Fruit fly (Drosophila melanogaster): ENCODE measurements around the gene fusl.

Gene fusl

dm6 chr2L:5291869-5292642, 45.8 kb downstream of the fusl start:
- TF ChIP-seq noc (tag; optimal IDR thresholded peaks at IDR 0.05) = no peak

- no peak for TF ChIP-seq noc (tag; optimal IDR thresholded peaks at IDR 0.05)
Observed at dm6 chr2L:5291195-5291594, 46.7 kb downstream of the fusl start.

- no peak for TF ChIP-seq noc (tag; optimal IDR thresholded peaks at IDR 0.05)
Observed at dm6 chr2L:5290530-5290929, 47.3 kb downstream of the fusl start.

- TF ChIP-seq noc (tag; optimal IDR thresholded peaks at IDR 0.05) = no peak
Observed at dm6 chr2L:5289921-5290320, 48.0 kb downstream of the fusl start.

- no peak for TF ChIP-seq noc (tag; optimal IDR thresholded peaks at IDR 0.05)
Observed at dm6 chr2L:5288721-5289120, 49.2 kb downstream of the fusl start, which contains the start of gene vri. Gene vri (plus strand): TSS chr2L:5288944.

dm6 chr2L:5288262-5288621, 49.6 kb downstream of the fusl start:
- TF ChIP-seq noc (tag; optimal IDR thresholded peaks at IDR 0.05) = no peak

dm6 chr2L:5287599-5288261, 50.1 kb downstream of the fusl start:
- no peak for TF ChIP-seq noc (tag; optimal IDR thresholded peaks at IDR 0.05)

dm6 chr2L:5286572-5286971, 51.3 kb downstream of the fusl start:
- no peak for TF ChIP-seq noc (tag; optimal IDR thresholded peaks at IDR 0.05)

- no peak for TF ChIP-seq noc (tag; optimal IDR thresholded peaks at IDR 0.05)
Observed at dm6 chr2L:5285860-5286259, 52.0 kb downstream of the fusl start.

dm6 chr2L:5284820-5285219, 53.1 kb downstream of the fusl start:
- TF ChIP-seq noc (tag; optimal IDR thresholded peaks at IDR 0.05) = no peak
